Fruit fly (Drosophila melanogaster) whole organism, adult: Measurements from ENCODE around the gene CG43350.

ENCODE experiments used
- CG11617 ChIP-seq: fragments of 200-800 bp; sonication (Bioruptor generic); optimal IDR thresholded peaks from 2 replicates; lab custom pipeline; 2017; ENCODE audit warnings: mild to moderate bottlenecking, missing biosample characterization, missing genetic modification reagents, missing genetic modification characterization
- CG12768 ChIP-seq: fragments of 200-800 bp; sonication (Bioruptor generic); optimal IDR thresholded peaks from 2 replicates; lab custom pipeline; 2017; ENCODE audit warnings: missing biosample characterization, missing genetic modification characterization, mild to moderate bottlenecking, moderate library complexity, missing genetic modification reagents
- CG14711 ChIP-seq: fragments of 200-800 bp; sonication (Bioruptor generic); optimal IDR thresholded peaks from 2 replicates; lab custom pipeline; 2018; ENCODE audit warnings: missing biosample characterization, mild to moderate bottlenecking, missing genetic modification characterization, moderate library complexity
- CG1620 ChIP-seq: fragments of 200-800 bp; sonication (Bioruptor generic); optimal IDR thresholded peaks from 2 replicates; lab custom pipeline; 2016; ENCODE audit warnings: missing biosample characterization, missing genetic modification characterization
- CG33017 ChIP-seq: fragments of 200-800 bp; sonication (Bioruptor generic); optimal IDR thresholded peaks from 2 replicates; lab custom pipeline; 2018; ENCODE audit warnings: missing biosample characterization, mild to moderate bottlenecking, missing genetic modification characterization, moderate library complexity
- CG5204 ChIP-seq: fragments of 200-800 bp; sonication (Bioruptor generic); optimal IDR thresholded peaks from 2 replicates; lab custom pipeline; 2016; ENCODE audit warnings: missing biosample characterization, missing genetic modification characterization
- CG7045 ChIP-seq: fragments of 200-800 bp; sonication (Bioruptor generic); optimal IDR thresholded peaks from 2 replicates; lab custom pipeline; 2017; ENCODE audit warnings: missing biosample characterization, mild to moderate bottlenecking, missing genetic modification characterization
- CG7101 ChIP-seq: fragments of 200-800 bp; sonication (Bioruptor generic); optimal IDR thresholded peaks from 2 replicates; lab custom pipeline; 2018; ENCODE audit warnings: missing biosample characterization, mild to moderate bottlenecking, missing genetic modification characterization, moderate library complexity
- Clk ChIP-seq: fragments of 200-800 bp; sonication (Bioruptor generic); optimal IDR thresholded peaks from 2 replicates; lab custom pipeline; 2017; ENCODE audit warnings: missing biosample characterization, missing genetic modification characterization
- Crg-1 ChIP-seq: fragments of 200-800 bp; sonication (Bioruptor generic); optimal IDR thresholded peaks from 2 replicates; lab custom pipeline; 2016; ENCODE audit warnings: missing biosample characterization, missing genetic modification characterization
- Hr96 ChIP-seq: fragments of 200-800 bp; sonication (Bioruptor generic); optimal IDR thresholded peaks from 2 replicates; lab custom pipeline; 2016; ENCODE audit warnings: missing biosample characterization, missing genetic modification characterization
- Mnt ChIP-seq: fragments of 200-800 bp; sonication (Bioruptor generic); optimal IDR thresholded peaks from 2 replicates; lab custom pipeline; 2016; ENCODE audit warnings: missing biosample characterization, mild to moderate bottlenecking, missing genetic modification characterization
- bab1 ChIP-seq: fragments of 200-800 bp; sonication (Bioruptor generic); optimal IDR thresholded peaks from 3 replicates; lab custom pipeline; 2019; ENCODE audit warnings: missing biosample characterization, mild to moderate bottlenecking, missing genetic modification characterization, moderate library complexity
- cic ChIP-seq: fragments of 200-800 bp; sonication (Bioruptor generic); optimal IDR thresholded peaks from 2 replicates; lab custom pipeline; 2017; ENCODE audit warnings: missing biosample characterization, mild to moderate bottlenecking, missing genetic modification characterization, moderate library complexity
- cnc ChIP-seq, 2 experiments: fragments of >200 bp; optimal IDR thresholded peaks; 2 replicates each; lab custom pipeline; 2017
- kay ChIP-seq: fragments of 200-800 bp; sonication (Bioruptor generic); peaks from one replicate; lab custom pipeline; 2016; ENCODE audit warnings: missing biosample characterization, missing genetic modification characterization, borderline replicate concordance
- ovo ChIP-seq: fragments of 200-800 bp; sonication (Bioruptor generic); optimal IDR thresholded peaks from 2 replicates; lab custom pipeline; 2016; ENCODE audit warnings: missing biosample characterization, missing genetic modification characterization
- pad ChIP-seq: fragments of 200-800 bp; sonication (Bioruptor generic); optimal IDR thresholded peaks from 3 replicates; lab custom pipeline; 2017; ENCODE audit warnings: missing biosample characterization, missing genetic modification characterization, mild to moderate bottlenecking, moderate library complexity, missing genetic modification reagents
- tj ChIP-seq: fragments of 200-800 bp; sonication (Bioruptor generic); optimal IDR thresholded peaks from 3 replicates; lab custom pipeline; 2017; ENCODE audit warnings: missing biosample characterization, mild to moderate bottlenecking, missing genetic modification characterization, moderate library complexity
- toe ChIP-seq: fragments of 200-800 bp; sonication (Bioruptor generic); optimal IDR thresholded peaks from 2 replicates; lab custom pipeline; 2016; ENCODE audit warnings: missing biosample characterization, missing genetic modification characterization

Gene CG43350

DNA sequence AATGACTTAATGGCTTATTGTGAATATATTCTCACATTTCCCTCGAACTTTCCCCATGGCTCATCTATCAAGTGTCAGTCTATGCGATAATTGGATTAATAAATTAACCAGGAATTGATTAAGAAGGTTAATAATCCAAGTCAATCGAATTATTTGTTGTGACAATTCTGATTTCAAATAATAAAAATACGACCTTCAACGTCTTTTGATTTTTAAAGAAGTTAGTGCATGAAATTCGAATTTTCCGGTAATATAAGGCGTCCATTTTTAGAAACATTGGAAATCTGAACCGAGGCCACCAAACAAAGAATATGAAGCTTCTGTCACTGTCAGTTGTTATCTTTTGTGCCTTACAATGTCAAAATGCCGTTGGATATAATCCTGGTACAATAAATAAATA lies at the start of gene CG43350:
TSS of gene CG43350 (plus strand) at position 301 of the 400 bp plus-strand sequence.
- TF ChIP-seq CG11617 (GFP tag; lab: Kevin White, UChicago): no peak
- no peak for TF ChIP-seq Mnt (GFP tag; lab: Kevin White, UChicago)
- no peak for TF ChIP-seq toe (GFP tag; lab: Kevin White, UChicago)
- no peak for TF ChIP-seq bab1
- TF ChIP-seq CG7101 (tag; lab: Kevin White, UChicago): no peak
- no peak for TF ChIP-seq cic (GFP tag; lab: Kevin White, UChicago)
- no peak for TF ChIP-seq CG14711 (tag; lab: Kevin White, UChicago)
- TF ChIP-seq tj (GFP tag; lab: Kevin White, UChicago): no peak
- TF ChIP-seq Crg-1: no peak
- TF ChIP-seq cnc (optimal IDR thresholded peaks at IDR 0.05; lab: Kevin White, UChicago): no peak
- TF ChIP-seq Hr96 (GFP tag; lab: Kevin White, UChicago): no peak
- no peak for TF ChIP-seq CG12768 (GFP tag; lab: Kevin White, UChicago)
- no peak for TF ChIP-seq CG33017 (tag; lab: Kevin White, UChicago)

- TF ChIP-seq CG11617 (GFP tag; lab: Kevin White, UChicago) (no peak), toe (GFP tag; lab: Kevin White, UChicago) (no peak), CG7045 (GFP tag; lab: Kevin White, UChicago) (no peak), kay (GFP tag; lab: Kevin White, UChicago) (no peak), bab1 (no peak), Mnt (GFP tag; lab: Kevin White, UChicago) (no peak), Clk (no peak), Crg-1 (no peak), CG12768 (GFP tag; lab: Kevin White, UChicago) (no peak), CG7101 (tag; lab: Kevin White, UChicago) (no peak), cic (GFP tag; lab: Kevin White, UChicago) (no peak)
Measured at dm6 chr2L:9321022-9321421, 28.3 kb upstream of the CG43350 start.

DNA sequence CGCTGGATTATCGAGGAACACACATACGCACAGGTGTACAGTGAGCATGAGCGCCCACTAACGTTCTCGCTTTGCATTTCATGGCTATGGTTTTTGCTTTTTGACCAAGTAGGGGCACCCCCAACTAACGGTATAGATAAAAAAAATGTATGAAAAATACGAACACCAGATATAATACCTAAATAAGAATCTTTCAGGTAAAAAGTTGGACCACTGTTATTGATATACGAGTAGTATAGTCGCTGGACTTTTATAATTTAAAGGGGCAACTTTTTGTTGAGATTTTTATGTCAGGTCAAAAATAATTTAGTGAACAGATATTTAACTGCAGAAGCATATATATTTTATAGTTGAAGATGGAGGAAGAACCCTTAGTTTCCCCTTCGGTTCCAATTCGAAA lies 21.9 kb upstream of the CG43350 start, which contains the start of gene CG17005:
TSS of gene CG17005 (plus strand) at position 301 of the 400 bp plus-strand sequence.
- TF ChIP-seq cic (GFP tag; lab: Kevin White, UChicago): no peak
- no peak for TF ChIP-seq CG11617 (GFP tag; lab: Kevin White, UChicago)
- no peak for TF ChIP-seq CG33017 (tag; lab: Kevin White, UChicago)
- no peak for TF ChIP-seq CG1620 (GFP tag; lab: Kevin White, UChicago)
- TF ChIP-seq CG12768 (GFP tag; lab: Kevin White, UChicago): no peak
- TF ChIP-seq CG5204 (GFP tag; lab: Kevin White, UChicago): no peak
- no peak for TF ChIP-seq CG7101 (tag; lab: Kevin White, UChicago)
- TF ChIP-seq tj (GFP tag; lab: Kevin White, UChicago): no peak
- no peak for TF ChIP-seq CG14711 (tag; lab: Kevin White, UChicago)
- no peak for TF ChIP-seq ovo (GFP tag; lab: Kevin White, UChicago)
- TF ChIP-seq kay (GFP tag; lab: Kevin White, UChicago): no peak
- TF ChIP-seq Clk: no peak
- no peak for TF ChIP-seq pad (GFP tag; lab: Kevin White, UChicago)
- TF ChIP-seq cnc (optimal IDR thresholded peaks at IDR 0.05; lab: Kevin White, UChicago): no peak
- no peak for TF ChIP-seq Mnt (GFP tag; lab: Kevin White, UChicago)
- TF ChIP-seq Crg-1: no peak
- TF ChIP-seq Hr96 (GFP tag; lab: Kevin White, UChicago): no peak
- TF ChIP-seq CG7045 (GFP tag; lab: Kevin White, UChicago): no peak

dm6 chr2L:9330628-9331027 lies 18.7 kb upstream of the CG43350 start, which contains the start of gene Cks30A:
Gene Cks30A (plus strand): TSS chr2L:9330763.
- TF ChIP-seq CG33017 (tag; lab: Kevin White, UChicago) (no peak), CG7101 (tag; lab: Kevin White, UChicago) (no peak), bab1 (peak; percentile 37), Mnt (GFP tag; lab: Kevin White, UChicago) (no peak)

DNA sequence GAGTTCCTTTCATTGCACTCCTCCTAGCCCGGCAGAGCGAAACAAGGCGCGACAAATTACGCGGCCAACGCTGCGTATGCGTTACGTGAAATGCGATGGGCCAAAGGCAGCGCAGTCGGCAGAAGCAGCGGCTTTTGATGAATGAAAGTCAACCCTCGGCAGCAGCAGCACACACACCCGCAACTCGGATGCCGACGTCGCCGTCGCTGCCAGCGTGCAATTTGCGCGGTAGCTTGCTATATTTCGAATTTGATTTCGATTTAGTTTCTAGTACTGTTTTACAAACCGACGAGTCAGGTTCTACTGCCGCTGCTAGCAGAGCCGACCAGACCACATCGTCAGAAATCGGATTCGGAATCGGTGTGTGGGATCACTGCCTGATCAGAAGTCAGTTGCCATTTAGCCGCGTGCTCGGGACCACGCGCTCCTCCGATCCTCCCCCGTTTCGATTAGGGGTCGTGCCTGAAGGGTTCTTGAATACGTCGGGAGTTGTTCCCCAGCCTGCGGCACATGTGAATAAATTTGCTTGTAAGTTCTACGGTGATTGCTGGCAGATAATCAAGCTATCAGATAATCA lies 16.0 kb upstream of the CG43350 start, which contains the start of gene Eaat1:
TSS of gene Eaat1 (plus strand) at position 268 of the 577 bp plus-strand sequence.
- TF ChIP-seq kay (GFP tag; lab: Kevin White, UChicago) (no peak), cnc (optimal IDR thresholded peaks at IDR 0.05; lab: Kevin White, UChicago) (no peak), CG12768 (GFP tag; lab: Kevin White, UChicago) (peak; percentile 38), tj (GFP tag; lab: Kevin White, UChicago) (no peak), toe (GFP tag; lab: Kevin White, UChicago) (no peak), CG1620 (GFP tag; lab: Kevin White, UChicago) (peak; percentile 4), Mnt (GFP tag; lab: Kevin White, UChicago) (peak; percentile 76), CG33017 (tag; lab: Kevin White, UChicago) (no peak), CG11617 (GFP tag; lab: Kevin White, UChicago) (no peak), cic (GFP tag; lab: Kevin White, UChicago) (peak; percentile 99), CG7045 (GFP tag; lab: Kevin White, UChicago) (no peak), bab1 (no peak), CG5204 (GFP tag; lab: Kevin White, UChicago) (no peak), Hr96 (GFP tag; lab: Kevin White, UChicago) (no peak), ovo (GFP tag; lab: Kevin White, UChicago) (no peak), CG14711 (tag; lab: Kevin White, UChicago) (no peak), CG7101 (tag; lab: Kevin White, UChicago) (no peak), Clk (no peak), pad (GFP tag; lab: Kevin White, UChicago) (no peak), Crg-1 (no peak)

DNA sequence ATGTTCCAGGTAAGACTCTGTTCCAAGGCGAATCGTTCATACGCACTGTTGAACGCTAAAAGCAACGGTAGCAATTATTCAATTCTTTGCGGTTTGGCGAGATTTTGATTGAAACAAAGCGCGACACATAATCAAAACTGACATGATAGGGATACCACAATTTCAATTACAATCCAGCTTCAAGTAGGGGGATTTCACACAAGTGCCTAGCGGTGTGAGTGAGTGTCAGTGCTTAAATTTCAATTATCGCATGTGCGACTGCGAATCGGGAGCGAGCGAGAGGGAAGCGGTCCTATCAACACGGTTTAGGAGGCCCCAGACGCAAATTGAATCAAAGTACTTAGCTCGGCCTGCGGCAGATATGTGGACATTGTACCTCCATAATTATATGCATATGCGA lies 10.5 kb upstream of the CG43350 start:
- TF ChIP-seq cic (GFP tag; lab: Kevin White, UChicago) (peak; percentile 23), Mnt (GFP tag; lab: Kevin White, UChicago) (peak; percentile 2), CG12768 (GFP tag; lab: Kevin White, UChicago) (no peak)
